Worm (Caenorhabditis elegans) whole organism, mixed stage, embryonic: ENCODE results near the gene Y113G7B.11.

Experiments used
- M03D4.4 ChIP-seq: sonication (generic microtip); optimal IDR thresholded peaks from 2 replicates; lab custom pipeline; 2017; ENCODE audit warnings: mild to moderate bottlenecking, missing genetic modification characterization, missing compliant biosample characterization
- bed-3 ChIP-seq: fragments of 200-800 bp; sonication (Bioruptor generic); optimal IDR thresholded peaks from 3 replicates; lab custom pipeline; 2018; ENCODE audit warnings: mild to moderate bottlenecking, missing genetic modification characterization, moderate library complexity, missing compliant biosample characterization
- blmp-1 ChIP-seq: fragments of 150-350 bp; optimal IDR thresholded peaks from 2 replicates; lab custom pipeline; 2014; ENCODE audit warnings: missing biosample characterization, missing genetic modification characterization
- ceh-39 ChIP-seq: fragments of 150-350 bp; optimal IDR thresholded peaks from 2 replicates; lab custom pipeline; 2014; ENCODE audit warnings: missing biosample characterization, missing genetic modification characterization
- ceh-83 ChIP-seq: fragments of 200-800 bp; sonication (Bioruptor generic); optimal IDR thresholded peaks from 2 replicates; lab custom pipeline; 2018; ENCODE audit warnings: mild to moderate bottlenecking, missing genetic modification characterization, missing compliant biosample characterization
- ces-1 ChIP-seq: fragments of 150-350 bp; optimal IDR thresholded peaks from 2 replicates; lab custom pipeline; 2014; ENCODE audit warnings: missing biosample characterization, missing genetic modification reagents, missing genetic modification characterization
- cnd-1 ChIP-seq: fragments of 200-800 bp; sonication (Bioruptor generic); optimal IDR thresholded peaks from 2 replicates; lab custom pipeline; 2018; ENCODE audit warnings: mild to moderate bottlenecking, missing genetic modification characterization, missing compliant biosample characterization
- elt-1 ChIP-seq: sonication (generic microtip); optimal IDR thresholded peaks from 2 replicates; lab custom pipeline; 2017; ENCODE audit warnings: missing genetic modification characterization, mild to moderate bottlenecking, missing compliant biosample characterization, antibody characterized with exemption, moderate library complexity, borderline replicate concordance; ENCODE audit not compliant: insufficient read depth
- elt-3 ChIP-seq: fragments of 150-350 bp; optimal IDR thresholded peaks from 2 replicates; lab custom pipeline; 2014; ENCODE audit warnings: missing biosample characterization, missing genetic modification characterization
- ham-2 ChIP-seq: fragments of 200-800 bp; sonication (Bioruptor generic); optimal IDR thresholded peaks from 2 replicates; lab custom pipeline; 2018; ENCODE audit warnings: mild to moderate bottlenecking, missing genetic modification characterization, missing compliant biosample characterization
- hlh-1 ChIP-seq: fragments of 150-350 bp; optimal IDR thresholded peaks from 2 replicates; lab custom pipeline; 2014; ENCODE audit warnings: missing biosample characterization, missing genetic modification reagents, missing genetic modification characterization
- lin-32 ChIP-seq: fragments of 200-800 bp; sonication (Bioruptor generic); optimal IDR thresholded peaks from 2 replicates; lab custom pipeline; 2018; ENCODE audit warnings: mild to moderate bottlenecking, missing genetic modification characterization, missing compliant biosample characterization
- nhr-2 ChIP-seq: fragments of 150-350 bp; optimal IDR thresholded peaks from 2 replicates; lab custom pipeline; 2014; ENCODE audit warnings: missing biosample characterization, missing genetic modification characterization
- nhr-237 ChIP-seq: fragments of 150-350 bp; optimal IDR thresholded peaks from 2 replicates; lab custom pipeline; 2014; ENCODE audit warnings: missing biosample characterization, missing genetic modification characterization
- nhr-76 ChIP-seq: sonication (generic microtip); optimal IDR thresholded peaks from 2 replicates; lab custom pipeline; 2017; ENCODE audit warnings: missing biosample characterization, missing genetic modification characterization
- sem-2 ChIP-seq: fragments of 200-800 bp; sonication (Bioruptor generic); optimal IDR thresholded peaks from 2 replicates; lab custom pipeline; 2018; ENCODE audit warnings: mild to moderate bottlenecking, missing genetic modification characterization, missing compliant biosample characterization

Gene Y113G7B.11

ce11 chrV:20165808-20166207 is 49.3 kb downstream of the Y113G7B.11 start:
- TF ChIP-seq ceh-83 (GFP tag; lab: Kevin White, UChicago), result no peak
- TF ChIP-seq lin-32, result no peak
- TF ChIP-seq hlh-1, result no peak

- TF ChIP-seq ces-1 (GFP tag; lab: Kevin White, UChicago), result no peak
- no peak for TF ChIP-seq elt-3 (tag; lab: Kevin White, UChicago)
- TF ChIP-seq ham-2, result no peak
- TF ChIP-seq cnd-1 (tag; lab: Kevin White, UChicago), result no peak
- TF ChIP-seq bed-3 (GFP tag; lab: Kevin White, UChicago), result no peak
- TF ChIP-seq nhr-2 (tag; lab: Kevin White, UChicago), result no peak
- no peak for TF ChIP-seq sem-2 (GFP tag; lab: Kevin White, UChicago)
- TF ChIP-seq elt-1, result no peak
- no peak for TF ChIP-seq blmp-1 (tag; lab: Kevin White, UChicago)
- no peak for TF ChIP-seq M03D4.4 (tag; lab: Kevin White, UChicago)
- no peak for TF ChIP-seq hlh-1
- no peak for TF ChIP-seq nhr-76 (tag; lab: Kevin White, UChicago)
- no peak for TF ChIP-seq ceh-39 (tag; lab: Kevin White, UChicago)
- TF ChIP-seq nhr-237 (tag; lab: Kevin White, UChicago), result no peak
These were observed 50.8 kb downstream of the Y113G7B.11 start, which contains the start of gene F19B2.5 for ce11 chrV:20164059-20164892. TSS of gene F19B2.5 (minus strand) at chrV:20164165.
